Fruit fly (Drosophila melanogaster): ENCODE data around the gene CG43732.

dm6 chr3R:18949131-18949530, 865 bp upstream of the CG43732 start:
- TF ChIP-seq ken (GFP tag; IDR thresholded peaks at IDR 0.05) (no peak), HmgZ (tag; optimal IDR thresholded peaks at IDR 0.05) (no peak), sima (GFP tag; optimal IDR thresholded peaks at IDR 0.05) (no peak), CG17912 (GFP tag; optimal IDR thresholded peaks at IDR 0.05) (no peak)
